Fruit fly (Drosophila melanogaster): ENCODE results near the gene CG4572.

Gene CG4572

DNA sequence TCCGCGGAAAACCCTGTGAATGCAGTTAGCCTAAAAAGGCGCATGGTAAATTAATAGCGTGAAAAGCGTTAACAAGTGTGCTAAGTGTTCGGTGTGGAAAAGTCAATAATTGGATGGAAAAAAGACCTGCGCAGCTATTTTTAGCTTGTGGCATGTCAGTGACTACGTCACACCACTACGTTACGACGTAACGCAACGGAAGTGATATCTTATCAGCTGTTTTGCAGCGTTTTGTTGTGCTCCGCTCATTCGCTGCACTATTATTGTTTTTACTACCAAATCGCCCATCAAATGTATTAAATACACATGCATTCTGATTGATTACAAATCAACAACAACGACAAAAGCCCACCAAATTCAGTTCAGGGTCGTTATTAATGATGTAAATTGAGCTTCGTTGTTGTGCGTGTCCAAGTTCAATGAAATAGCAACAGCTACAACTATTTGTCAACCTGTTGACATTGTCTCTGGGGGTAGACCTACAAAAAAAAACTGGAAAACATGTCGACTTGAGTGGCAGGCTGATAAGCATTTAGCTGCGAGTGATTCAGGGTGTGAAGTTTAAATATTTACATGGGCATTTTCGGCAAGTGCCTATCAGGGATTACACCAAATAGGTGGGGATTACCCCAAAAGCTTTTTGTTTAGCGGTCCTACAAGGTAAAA, 16.5 kb downstream of the CG4572 start:
- TF ChIP-seq CTCF (optimal IDR thresholded peaks at IDR 0.05) (no peak), CG8478 (optimal IDR thresholded peaks at IDR 0.05) (no peak)

DNA sequence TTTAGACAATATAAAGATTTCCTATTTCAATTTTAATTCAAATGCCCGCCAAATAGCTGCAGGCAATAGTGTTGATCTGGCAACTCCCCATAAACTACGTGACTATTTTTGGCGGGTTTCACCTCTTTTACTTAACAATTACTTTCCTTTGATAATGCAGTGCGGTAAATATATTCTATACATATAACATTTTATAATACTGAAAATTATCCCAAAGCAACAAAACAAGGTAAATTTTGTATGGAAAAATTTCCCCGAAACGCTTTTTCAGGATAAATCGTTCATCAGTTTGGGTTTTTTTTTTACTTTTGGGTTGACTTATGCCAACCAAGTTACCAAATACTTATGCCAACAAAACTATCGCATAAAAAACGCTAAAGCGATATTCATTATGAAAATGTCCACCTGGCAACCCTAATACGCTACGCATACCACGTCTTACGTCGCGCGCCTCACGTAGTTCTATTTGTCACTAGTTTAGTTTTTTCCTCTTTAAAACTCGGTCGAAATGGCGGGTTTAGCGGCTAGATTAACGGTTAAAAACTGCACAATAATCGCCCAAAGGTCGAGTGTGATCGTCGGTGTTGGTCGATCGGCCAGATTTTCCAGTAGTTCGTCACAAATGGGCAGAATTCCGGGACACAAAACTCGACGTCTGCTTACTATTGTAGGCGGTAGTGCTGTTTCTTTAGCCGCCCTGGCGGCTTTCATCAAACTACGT, 17.2 kb downstream of the CG4572 start, which contains the start of gene MICU3:
TSS of gene MICU3 (plus strand) at position 442 of the 721 bp plus-strand sequence.
- no peak for TF ChIP-seq CG8478 (optimal IDR thresholded peaks at IDR 0.05)
- no peak for TF ChIP-seq CTCF (optimal IDR thresholded peaks at IDR 0.05)

DNA sequence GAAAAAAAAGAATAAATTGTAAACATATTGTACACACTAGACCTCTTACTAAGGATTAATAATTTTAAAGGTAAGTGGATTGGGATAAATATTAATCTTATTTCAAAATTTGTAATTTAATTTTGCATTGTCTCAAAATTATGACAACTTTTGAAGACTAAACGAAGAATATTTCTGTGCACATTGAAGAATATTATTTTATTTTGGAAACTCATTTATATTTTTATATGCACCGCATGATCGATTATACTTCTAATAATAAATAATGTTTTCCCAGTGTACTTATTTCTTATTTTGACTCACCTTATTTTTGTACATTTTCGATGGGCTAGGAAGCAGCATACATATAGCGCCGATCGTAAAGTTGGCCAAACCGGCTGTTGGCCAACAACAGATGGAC, 20.3 kb downstream of the CG4572 start:
- no peak for TF ChIP-seq CTCF (optimal IDR thresholded peaks at IDR 0.05)

DNA sequence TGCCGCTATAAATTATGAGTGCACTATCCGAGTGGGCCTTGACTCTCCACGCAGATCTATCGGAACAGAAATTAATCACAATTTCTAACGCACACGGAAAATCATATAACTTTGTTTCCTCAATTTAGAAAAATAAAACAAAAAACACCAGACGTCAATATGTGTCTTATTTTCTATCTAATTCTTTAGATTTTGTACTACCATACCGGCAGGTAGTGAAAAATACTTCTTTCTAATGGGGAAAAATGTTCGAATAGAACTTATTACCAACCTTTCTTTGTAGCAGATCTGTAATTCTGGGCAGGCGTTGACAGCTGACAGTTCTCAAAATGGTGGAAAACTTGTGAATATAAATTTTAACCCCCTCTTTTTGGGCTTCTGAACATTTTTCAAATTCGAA, 23.6 kb downstream of the CG4572 start, which contains the start of gene CG31459:
TSS of gene CG31459 (plus strand) at position 301 of the 400 bp plus-strand sequence.
- TF ChIP-seq CG8478 (optimal IDR thresholded peaks at IDR 0.05) (no peak), CTCF (optimal IDR thresholded peaks at IDR 0.05) (no peak)

DNA sequence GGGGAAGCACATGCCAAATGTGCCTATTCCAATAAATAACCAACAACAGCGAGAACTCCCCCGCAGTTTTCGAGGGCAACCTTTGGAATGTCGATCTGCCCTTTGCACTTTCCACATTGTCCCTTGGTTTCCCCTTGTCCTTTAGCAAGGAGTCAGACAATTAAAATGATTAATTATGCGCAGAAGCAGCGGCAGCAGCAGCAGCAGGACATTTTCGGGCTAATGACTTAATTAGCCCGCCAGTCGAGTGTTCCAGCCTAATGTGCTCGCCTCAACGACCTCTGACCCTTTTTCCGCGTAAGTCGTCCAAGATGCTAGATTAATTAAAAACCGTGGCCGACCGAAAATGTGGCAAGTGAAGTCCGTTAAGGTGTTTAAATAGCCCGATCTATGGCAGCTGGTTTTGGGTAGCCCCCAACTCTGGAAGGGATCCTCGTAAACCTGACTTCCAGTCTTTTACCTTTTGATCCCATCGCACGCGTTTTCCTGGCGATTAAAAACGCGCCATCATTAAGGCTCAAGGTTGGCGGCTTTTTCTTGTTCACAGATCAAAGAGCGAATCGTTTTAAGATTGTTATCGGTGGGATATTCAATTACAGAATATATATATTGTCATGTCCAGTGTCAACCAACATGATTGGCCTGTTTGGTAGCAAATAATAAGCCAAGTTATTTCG, 25.1 kb downstream of the CG4572 start:
- no peak for TF ChIP-seq CG8478 (optimal IDR thresholded peaks at IDR 0.05)
- TF ChIP-seq CTCF (optimal IDR thresholded peaks at IDR 0.05), result no peak

DNA sequence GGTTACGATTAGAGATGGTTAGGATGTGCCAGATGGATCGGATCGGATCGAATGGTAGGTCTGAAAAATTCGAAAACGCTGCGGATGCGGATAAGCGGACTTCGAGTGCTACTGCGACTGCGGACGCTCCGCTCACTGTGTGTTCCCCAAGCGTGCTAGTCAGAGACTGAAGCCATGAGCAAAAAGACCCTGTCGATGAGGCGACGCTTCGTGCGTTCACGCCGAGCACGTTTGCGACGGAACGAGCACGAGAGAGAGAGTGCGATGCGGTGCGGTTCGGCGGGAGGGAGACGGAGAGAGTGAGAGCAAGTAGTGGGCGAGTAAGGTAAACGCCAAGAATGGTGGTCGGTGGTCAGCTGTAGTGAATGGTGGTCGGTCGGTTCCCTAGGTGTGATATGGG, 27.5 kb downstream of the CG4572 start, which contains the start of gene bnl:
TSS of gene bnl (minus strand) at position 131 of the 400 bp plus-strand sequence.
- TF ChIP-seq CTCF (optimal IDR thresholded peaks at IDR 0.05), result peak; percentile 9 to 15
- TF ChIP-seq CG8478 (optimal IDR thresholded peaks at IDR 0.05), result no peak

DNA sequence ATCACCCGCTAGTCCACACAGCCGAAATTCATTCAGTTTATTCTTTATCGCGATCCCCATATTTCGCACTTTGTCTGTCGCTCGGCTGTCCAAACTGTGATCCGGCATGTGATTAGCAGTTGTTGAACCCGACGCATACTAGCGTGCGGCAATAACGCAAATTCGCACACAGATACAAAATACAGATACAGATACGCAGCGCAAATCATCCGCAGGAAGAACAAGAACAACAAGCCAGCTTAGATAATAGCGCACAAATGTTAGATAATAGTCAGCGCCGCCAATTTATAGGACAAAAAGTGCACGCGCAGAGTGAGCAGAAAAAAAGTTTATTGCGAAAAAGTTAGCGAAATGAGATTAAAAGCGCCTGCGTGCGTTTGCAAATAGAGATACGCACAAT, 29.2 kb downstream of the CG4572 start:
- TF ChIP-seq CTCF (optimal IDR thresholded peaks at IDR 0.05) (no peak), CG8478 (optimal IDR thresholded peaks at IDR 0.05) (no peak)

DNA sequence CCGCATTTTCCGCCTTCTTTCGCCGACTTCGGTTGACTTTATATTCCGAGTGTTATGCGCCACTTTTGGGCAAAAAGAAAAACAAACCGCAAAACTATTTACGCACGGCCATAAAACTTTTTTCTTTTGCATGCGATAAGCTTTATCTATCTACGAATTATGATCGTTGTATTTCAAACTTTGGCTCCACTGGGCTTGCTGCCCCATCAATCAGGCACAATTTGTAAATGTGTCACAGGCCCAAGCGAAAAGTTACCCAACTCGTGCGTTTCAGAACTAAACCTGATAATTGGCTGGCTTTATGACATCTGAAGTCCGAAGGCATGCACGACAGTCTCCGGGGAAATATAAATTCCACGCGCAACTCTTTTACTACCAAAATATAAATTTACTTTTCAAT, 30.2 kb downstream of the CG4572 start:
- TF ChIP-seq CG8478 (optimal IDR thresholded peaks at IDR 0.05) (no peak), CTCF (optimal IDR thresholded peaks at IDR 0.05) (no peak)

DNA sequence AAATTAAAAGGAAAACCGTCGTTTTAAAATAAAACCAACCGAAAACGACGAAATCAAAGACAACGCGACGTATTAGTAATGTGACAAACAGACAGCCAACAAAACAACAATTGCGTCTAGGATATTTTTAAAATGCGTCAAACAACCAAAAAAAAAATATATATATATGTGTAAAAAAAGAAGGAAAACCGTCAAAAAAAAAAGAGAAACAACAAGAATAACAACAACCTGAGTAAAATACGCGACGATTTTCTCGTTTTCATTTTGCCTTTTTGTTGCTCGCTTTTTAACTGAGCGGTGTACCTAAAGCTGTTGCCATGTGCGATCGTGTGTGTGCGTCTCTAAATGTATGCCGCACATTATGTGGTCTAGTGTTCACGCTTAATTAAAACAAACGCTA, 30.6 kb downstream of the CG4572 start:
- TF ChIP-seq CTCF (optimal IDR thresholded peaks at IDR 0.05) (no peak), CG8478 (optimal IDR thresholded peaks at IDR 0.05) (no peak)

DNA sequence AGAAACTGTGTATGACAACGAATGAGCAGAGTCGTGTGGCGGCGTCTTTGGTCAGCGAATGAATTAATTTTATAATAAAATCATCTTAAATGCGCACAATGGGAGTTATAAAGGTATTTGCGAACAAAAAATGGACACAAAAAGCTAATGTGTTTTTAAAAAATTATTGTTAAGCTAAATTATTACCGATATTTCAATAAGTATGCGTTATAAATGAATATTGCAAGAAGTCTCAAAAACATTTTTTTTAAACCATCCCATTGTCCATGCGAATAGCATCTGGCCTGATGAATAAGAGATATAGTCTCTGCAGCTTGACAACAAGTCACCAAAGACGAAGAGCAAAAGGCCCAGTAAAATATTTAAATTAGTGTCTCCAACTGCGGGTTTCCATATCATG, 33.2 kb downstream of the CG4572 start:
- no peak for TF ChIP-seq CG8478 (optimal IDR thresholded peaks at IDR 0.05)
- no peak for TF ChIP-seq CTCF (optimal IDR thresholded peaks at IDR 0.05)

DNA sequence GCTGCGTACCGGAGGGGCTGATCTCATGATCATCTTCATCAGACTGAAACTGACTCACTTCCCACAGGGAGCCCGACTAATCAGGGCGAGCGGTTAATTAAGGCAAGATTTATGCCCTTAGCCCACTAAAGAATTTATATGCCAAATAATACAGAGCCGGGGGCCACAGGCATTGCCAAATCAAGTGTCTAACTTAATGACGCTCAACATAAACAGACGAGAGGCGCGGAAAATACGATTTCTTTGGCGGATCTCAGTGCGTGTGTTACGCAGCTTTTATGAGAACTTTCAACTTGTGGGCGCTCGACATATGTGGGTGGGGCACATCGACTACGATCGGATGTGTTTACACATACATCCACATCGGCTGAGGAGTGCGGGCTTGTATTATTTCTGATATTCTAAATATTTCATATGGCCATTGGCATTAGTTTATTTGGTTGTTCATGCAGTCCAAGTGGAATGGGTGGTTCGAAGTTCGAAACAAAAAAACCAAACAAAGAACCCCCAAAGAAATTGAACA, 37.3 kb downstream of the CG4572 start:
- TF ChIP-seq CG8478 (optimal IDR thresholded peaks at IDR 0.05), result no peak
- TF ChIP-seq CTCF (optimal IDR thresholded peaks at IDR 0.05), result no peak

DNA sequence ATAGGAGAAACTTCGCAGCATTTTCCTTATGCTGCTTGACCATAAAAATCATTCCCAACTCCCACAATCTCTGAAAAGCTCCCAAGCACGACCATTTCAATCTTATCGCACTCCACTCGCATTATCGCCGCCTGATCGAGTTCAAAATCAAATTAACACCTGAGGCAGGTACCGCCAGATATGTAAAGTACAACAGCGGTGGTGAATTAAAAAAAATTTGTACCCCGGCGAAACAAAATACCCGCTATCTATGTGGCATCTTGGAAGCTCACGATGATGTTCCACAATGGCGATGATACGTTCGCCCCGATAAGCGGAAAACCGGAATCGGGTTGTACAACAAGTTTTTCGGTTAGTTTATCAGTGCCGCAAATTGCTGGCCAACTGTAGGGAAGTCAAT, 37.8 kb downstream of the CG4572 start:
- TF ChIP-seq CG8478 (optimal IDR thresholded peaks at IDR 0.05) (no peak), CTCF (optimal IDR thresholded peaks at IDR 0.05) (no peak)

DNA sequence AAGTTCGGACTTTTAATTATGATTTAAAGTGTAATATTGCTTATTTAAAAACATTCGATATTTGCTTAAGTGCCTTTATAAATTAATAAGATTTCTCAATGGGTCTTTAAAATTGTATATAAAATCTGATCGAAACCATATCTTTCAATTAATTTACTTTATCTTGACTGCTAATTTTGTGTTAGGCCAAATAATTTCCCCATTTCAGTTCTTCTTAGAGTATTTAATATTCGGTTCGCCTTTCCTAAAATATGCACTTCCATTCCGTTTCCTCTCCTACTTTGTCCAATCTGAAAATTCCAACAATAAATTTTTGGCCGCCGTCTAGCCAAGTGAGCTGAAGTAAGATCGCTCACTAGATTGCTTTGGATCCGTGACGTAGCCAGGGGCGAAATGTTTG, 39.7 kb downstream of the CG4572 start:
- no peak for TF ChIP-seq CG8478 (optimal IDR thresholded peaks at IDR 0.05)
- no peak for TF ChIP-seq CTCF (optimal IDR thresholded peaks at IDR 0.05)

DNA sequence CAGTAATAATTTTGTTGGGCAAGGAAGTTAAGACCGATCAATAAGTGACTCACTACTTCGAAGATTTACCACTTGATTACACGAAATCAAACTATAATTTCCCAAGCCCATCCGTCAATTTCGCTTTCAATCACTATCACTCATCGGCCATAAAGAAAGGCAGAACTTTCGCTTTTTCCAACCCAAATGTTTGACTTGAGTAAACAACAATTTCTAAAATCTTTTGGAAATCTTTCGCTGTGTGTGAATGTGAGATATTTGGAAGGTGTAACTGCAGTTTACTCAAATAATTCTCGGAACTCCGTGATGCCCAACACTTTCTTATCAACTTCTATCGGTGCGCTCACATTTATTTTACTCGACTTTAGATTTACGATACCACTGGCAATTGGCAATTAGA, 42.1 kb downstream of the CG4572 start:
- TF ChIP-seq CG8478 (optimal IDR thresholded peaks at IDR 0.05) (no peak), CTCF (optimal IDR thresholded peaks at IDR 0.05) (no peak)

DNA sequence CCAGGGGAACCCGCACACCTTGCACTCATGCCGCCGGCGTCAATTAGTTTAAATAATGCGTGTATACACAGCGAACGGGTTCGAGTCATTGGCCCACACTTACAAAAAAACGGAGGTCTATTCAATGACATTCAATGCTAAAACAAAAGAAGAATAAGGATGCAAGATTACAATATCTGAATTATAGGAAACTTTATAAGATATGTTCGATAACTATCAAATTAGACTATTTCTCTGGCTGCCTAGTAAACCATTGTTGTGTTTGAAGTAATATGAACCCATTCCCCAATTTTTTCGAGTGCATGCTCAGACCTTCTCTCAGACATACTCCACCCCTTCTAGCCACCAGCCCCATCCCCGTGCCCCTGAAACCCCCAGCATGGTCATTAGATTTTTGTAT, 43.2 kb downstream of the CG4572 start:
- TF ChIP-seq CTCF (optimal IDR thresholded peaks at IDR 0.05) (no peak), CG8478 (optimal IDR thresholded peaks at IDR 0.05) (no peak)

DNA sequence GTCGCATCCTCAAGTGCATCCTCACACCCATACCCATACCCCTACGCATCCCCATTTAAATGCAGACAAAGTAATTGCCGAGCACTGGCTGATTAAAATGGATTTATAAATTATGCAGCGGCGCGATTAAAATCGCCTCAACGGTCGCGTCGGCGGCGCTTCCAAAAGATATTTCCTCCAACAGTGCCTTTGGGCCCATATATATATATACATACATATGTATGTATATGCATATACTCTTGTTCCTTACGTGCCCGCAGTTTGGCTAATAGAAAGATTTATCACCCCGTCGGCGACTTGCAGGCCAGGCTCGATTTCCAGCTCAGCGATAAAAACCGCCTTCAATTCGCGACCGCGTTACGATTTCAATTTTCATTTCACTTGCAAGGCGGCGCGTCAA, 47.4 kb downstream of the CG4572 start:
- no peak for TF ChIP-seq CG8478 (optimal IDR thresholded peaks at IDR 0.05)
- TF ChIP-seq CTCF (optimal IDR thresholded peaks at IDR 0.05), result no peak
